Fruit fly (Drosophila melanogaster): ENCODE results near the gene Srp9.

- TF ChIP-seq rn (GFP tag; IDR thresholded peaks at IDR 0.05) (no peak), fd96Ca (GFP tag; IDR thresholded peaks at IDR 0.05) (no peak), CG8159 (tag; optimal IDR thresholded peaks at IDR 0.05) (no peak)
Measured at dm6 chr3L:7943950-7944349, 7.8 kb downstream of the Srp9 start.
